Worm (Caenorhabditis elegans): ENCODE data around the gene ZK892.5.
"Not testable (repeated sequence)": the region's sequence is repeated elsewhere in the genome, so short reads cannot be mapped to it uniquely, and the experiment has no call there.

Gene ZK892.5

ce11 chrII:9994679-9995078 is 13.3 kb upstream of the ZK892.5 start:
- TF ChIP-seq ham-2 (GFP tag; optimal IDR thresholded peaks at IDR 0.05) (no peak), cnd-1 (tag; optimal IDR thresholded peaks at IDR 0.05) (no peak), elt-1 (tag; optimal IDR thresholded peaks at IDR 0.05; ENCODE audit: borderline replicate concordance, insufficient read depth) (no peak), lin-32 (GFP tag; optimal IDR thresholded peaks at IDR 0.05) (no peak), unc-62 (GFP tag; optimal IDR thresholded peaks at IDR 0.05) (no peak), ceh-43 (GFP tag; optimal IDR thresholded peaks at IDR 0.05) (no peak), ces-1 (GFP tag; optimal IDR thresholded peaks at IDR 0.05) (no peak), ceh-39 (tag; optimal IDR thresholded peaks at IDR 0.05) (no peak), unc-39 (tag; optimal IDR thresholded peaks at IDR 0.05) (no peak), tbx-8 (GFP tag; optimal IDR thresholded peaks at IDR 0.05) (no peak), drap-1 (GFP tag; optimal IDR thresholded peaks at IDR 0.05) (no peak), lin-13 (tag; optimal IDR thresholded peaks at IDR 0.05) (no peak), zip-8 (tag; optimal IDR thresholded peaks at IDR 0.05) (no peak), ztf-11 (tag; optimal IDR thresholded peaks at IDR 0.05) (no peak), nhr-237 (tag; optimal IDR thresholded peaks at IDR 0.05) (no peak), elt-3 (tag; optimal IDR thresholded peaks at IDR 0.05) (no peak), M03D4.4 (tag; optimal IDR thresholded peaks at IDR 0.05) (no peak), hlh-1 (tag; optimal IDR thresholded peaks at IDR 0.05) (no peak), bed-3 (GFP tag; optimal IDR thresholded peaks at IDR 0.05) (no peak)

ce11 chrII:10001065-10001464 is 7.0 kb upstream of the ZK892.5 start, which contains the start of gene nlt-1:
Gene nlt-1 (minus strand): TSS chrII:10001142.
- TF ChIP-seq nhr-28 (tag; optimal IDR thresholded peaks at IDR 0.05): no peak
- TF ChIP-seq sem-2 (GFP tag; optimal IDR thresholded peaks at IDR 0.05): no peak
- no peak for TF ChIP-seq cnd-1 (tag; optimal IDR thresholded peaks at IDR 0.05)
- TF ChIP-seq pha-4 (tag; optimal IDR thresholded peaks at IDR 0.05): no peak
- no peak for TF ChIP-seq drap-1 (GFP tag; optimal IDR thresholded peaks at IDR 0.05)
- no peak for TF ChIP-seq snpc-4 (tag; optimal IDR thresholded peaks at IDR 0.05)
- no peak for TF ChIP-seq tbx-8 (GFP tag; optimal IDR thresholded peaks at IDR 0.05)
- no peak for TF ChIP-seq zip-8 (tag; optimal IDR thresholded peaks at IDR 0.05)
- no peak for TF ChIP-seq bed-3 (GFP tag; optimal IDR thresholded peaks at IDR 0.05)
- TF ChIP-seq lsy-2 (tag; optimal IDR thresholded peaks at IDR 0.05): no peak

- TF ChIP-seq unc-120 (tag; optimal IDR thresholded peaks at IDR 0.05; ENCODE audit: poor library complexity, severe bottlenecking) (no peak), elt-3 (tag; optimal IDR thresholded peaks at IDR 0.05) (no peak), elt-1 (tag; optimal IDR thresholded peaks at IDR 0.05; ENCODE audit: borderline replicate concordance, insufficient read depth) (no peak), nhr-12 (tag; optimal IDR thresholded peaks at IDR 0.05) (no peak), zip-8 (tag; optimal IDR thresholded peaks at IDR 0.05) (no peak), ceh-83 (GFP tag; optimal IDR thresholded peaks at IDR 0.05) (no peak), M03D4.4 (tag; optimal IDR thresholded peaks at IDR 0.05) (no peak), nhr-28 (tag; optimal IDR thresholded peaks at IDR 0.05) (no peak), lin-32 (GFP tag; optimal IDR thresholded peaks at IDR 0.05) (no peak), sem-2 (GFP tag; optimal IDR thresholded peaks at IDR 0.05) (no peak), nhr-237 (tag; optimal IDR thresholded peaks at IDR 0.05) (no peak), hlh-1 (tag; optimal IDR thresholded peaks at IDR 0.05) (no peak), snpc-4 (tag; optimal IDR thresholded peaks at IDR 0.05) (no peak), ceh-39 (tag; optimal IDR thresholded peaks at IDR 0.05) (no peak), flh-1 (GFP tag; optimal IDR thresholded peaks at IDR 0.05) (no peak), pha-4 (tag; optimal IDR thresholded peaks at IDR 0.05) (no peak), tbx-8 (GFP tag; optimal IDR thresholded peaks at IDR 0.05) (no peak), blmp-1 (tag; optimal IDR thresholded peaks at IDR 0.05) (no peak), ztf-11 (tag; optimal IDR thresholded peaks at IDR 0.05) (no peak)
Measured at ce11 chrII:10001546-10001945, 6.5 kb upstream of the ZK892.5 start, which contains the start of gene ZK892.3. Gene ZK892.3 (plus strand): TSS chrII:10001846.

- TF ChIP-seq nhr-12 (tag; optimal IDR thresholded peaks at IDR 0.05); elt-1 (tag; optimal IDR thresholded peaks at IDR 0.05; ENCODE audit: borderline replicate concordance, insufficient read depth); ztf-11 (tag; optimal IDR thresholded peaks at IDR 0.05): not testable (repeated sequence)
Measured at ce11 chrII:10006266-10006665, 1.8 kb upstream of the ZK892.5 start, which contains the start of gene ZK892.4. Gene ZK892.4 (plus strand): TSS chrII:10006566.

- TF ChIP-seq mab-5 (tag; optimal IDR thresholded peaks at IDR 0.05): no peak
- TF ChIP-seq drap-1 (GFP tag; optimal IDR thresholded peaks at IDR 0.05): no peak
- TF ChIP-seq zip-8 (tag; optimal IDR thresholded peaks at IDR 0.05): no peak
Measured at ce11 chrII:10008552-10008951, 535 bp downstream of the ZK892.5 start.

Data from whole organism, mixed stage, embryonic.